Worm (Caenorhabditis elegans) whole organism, L4 larva: ENCODE measurements around the gene nex-3.

Experiments used
- D1046.2 ChIP-seq: fragments of 200-800 bp; sonication (Bioruptor generic); IDR thresholded peaks from 2 replicates; pipeline ENCODE4 v1.3.6; 2022; ENCODE audit warnings: missing genetic modification characterization, missing compliant biosample characterization
- F37D6.2 ChIP-seq: sonication (generic microtip); optimal IDR thresholded peaks from 2 replicates; lab custom pipeline; 2016; ENCODE audit warnings: mild to moderate bottlenecking, missing genetic modification characterization, missing compliant biosample characterization
- F44E2.7 ChIP-seq: fragments of 200-800 bp; sonication (Bioruptor generic); IDR thresholded peaks from 2 replicates; pipeline ENCODE4 v2.1.2; 2022; ENCODE audit warnings: missing genetic modification characterization, missing compliant biosample characterization
- F49E8.2 ChIP-seq: sonication (generic microtip); optimal IDR thresholded peaks from 2 replicates; lab custom pipeline; 2016; ENCODE audit warnings: missing compliant biosample characterization, mild to moderate bottlenecking, missing genetic modification characterization, borderline replicate concordance
- T20F7.1 ChIP-seq: fragments of 200-800 bp; sonication (Bioruptor generic); optimal IDR thresholded peaks from 2 replicates; lab custom pipeline; 2018; ENCODE audit warnings: mild to moderate bottlenecking, missing genetic modification characterization, missing compliant biosample characterization
- Y48G9A.11 ChIP-seq: fragments of 200-800 bp; sonication (Bioruptor generic); IDR thresholded peaks from 2 replicates; pipeline ENCODE4 v1.3.6; 2022; ENCODE audit warnings: missing genetic modification reagents, missing genetic modification characterization, missing compliant biosample characterization
- Y5F2A.4 ChIP-seq: fragments of 200-800 bp; sonication (Bioruptor generic); optimal IDR thresholded peaks from 2 replicates; lab custom pipeline; 2018; ENCODE audit warnings: mild to moderate bottlenecking, missing genetic modification characterization, missing compliant biosample characterization
- Y75B8A.6 ChIP-seq: fragments of 200-800 bp; sonication (Bioruptor generic); IDR thresholded peaks from 2 replicates; pipeline ENCODE4 v1.3.6; 2022; ENCODE audit warnings: missing genetic modification reagents, missing genetic modification characterization, missing compliant biosample characterization
- ZK337.2 ChIP-seq: fragments of 200-800 bp; sonication (Bioruptor generic); IDR thresholded peaks from 2 replicates; pipeline ENCODE4 v1.3.6; 2022; ENCODE audit warnings: missing genetic modification reagents, missing genetic modification characterization, missing compliant biosample characterization
- arid-1 ChIP-seq: fragments of 200-800 bp; sonication (Bioruptor generic); conservative IDR thresholded peaks from 2 replicates; pipeline ENCODE4 v1.3.6; 2022; ENCODE audit warnings: missing genetic modification reagents, missing genetic modification characterization, missing compliant biosample characterization
- ceh-20 ChIP-seq: fragments of 200-800 bp; sonication (Bioruptor generic); IDR thresholded peaks from 2 replicates; pipeline ENCODE4 v1.3.6; 2022; ENCODE audit warnings: missing genetic modification reagents, missing genetic modification characterization, missing compliant biosample characterization
- ceh-28 ChIP-seq: fragments of 150-350 bp; optimal IDR thresholded peaks from 2 replicates; lab custom pipeline; 2014; ENCODE audit warnings: missing biosample characterization, missing genetic modification reagents, missing genetic modification characterization
- ceh-82 ChIP-seq: sonication (generic microtip); optimal IDR thresholded peaks from 2 replicates; lab custom pipeline; 2017; ENCODE audit warnings: missing biosample characterization, missing genetic modification characterization
- daf-16 ChIP-seq, 3 experiments: sonication (generic microtip); optimal IDR thresholded peaks; 2 replicates each; lab custom pipeline; 2016 to 2017; ENCODE audit warnings: missing genetic modification characterization in 3 of 3, missing genetic modification reagents in 3 of 3, mild to moderate bottlenecking in 2 of 3, missing compliant biosample characterization in 2 of 3, missing biosample characterization in 1 of 3, moderate library complexity in 1 of 3
- dmd-6 ChIP-seq: fragments of 200-800 bp; sonication (Bioruptor generic); IDR thresholded peaks from 2 replicates; pipeline ENCODE4 v1.3.6; 2022; ENCODE audit warnings: missing genetic modification reagents, missing genetic modification characterization, missing compliant biosample characterization
- dmd-9 ChIP-seq: fragments of 200-800 bp; sonication (Bioruptor generic); IDR thresholded peaks from 2 replicates; pipeline ENCODE4 v1.3.6; 2022; ENCODE audit warnings: missing genetic modification reagents, missing genetic modification characterization, missing compliant biosample characterization
- dpl-1 ChIP-seq: fragments of 150-350 bp; optimal IDR thresholded peaks from 2 replicates; lab custom pipeline; 2014; ENCODE audit warnings: missing biosample characterization, missing genetic modification reagents, missing genetic modification characterization
- duxl-1 ChIP-seq: sonication (generic microtip); optimal IDR thresholded peaks from 2 replicates; lab custom pipeline; 2016; ENCODE audit warnings: mild to moderate bottlenecking, missing genetic modification characterization, moderate library complexity, missing compliant biosample characterization; ENCODE audit not compliant: poor library complexity
- egl-43 ChIP-seq: fragments of 200-800 bp; sonication (Bioruptor generic); IDR thresholded peaks from 2 replicates; pipeline ENCODE4 v1.3.6; 2022; ENCODE audit warnings: missing genetic modification reagents, missing genetic modification characterization, missing compliant biosample characterization
- gei-8 ChIP-seq: fragments of 200-800 bp; sonication (Bioruptor generic); optimal IDR thresholded peaks from 2 replicates; lab custom pipeline; 2018; ENCODE audit warnings: mild to moderate bottlenecking, missing genetic modification characterization, missing compliant biosample characterization
- hif-1 ChIP-seq, 2 experiments: sonication (generic microtip); optimal IDR thresholded peaks; 2 replicates each; lab custom pipeline; 2016 to 2017; ENCODE audit warnings: missing compliant biosample characterization in 2 of 2, missing genetic modification characterization in 2 of 2, missing genetic modification reagents in 2 of 2, missing genotype in 2 of 2, mild to moderate bottlenecking in 1 of 2
- hmg-1.1 ChIP-seq: fragments of 200-800 bp; sonication (Bioruptor generic); IDR thresholded peaks from 2 replicates; pipeline ENCODE4 v1.3.6; 2022; ENCODE audit warnings: missing genetic modification reagents, missing genetic modification characterization, missing compliant biosample characterization
- jun-1 ChIP-seq: fragments of 150-350 bp; optimal IDR thresholded peaks from 2 replicates; lab custom pipeline; 2014; ENCODE audit warnings: missing biosample characterization, missing genetic modification reagents, missing genetic modification characterization
- lin-1 ChIP-seq: fragments of 200-800 bp; sonication (Bioruptor generic); IDR thresholded peaks from 2 replicates; pipeline ENCODE4 v1.3.6; 2022; ENCODE audit warnings: missing genetic modification reagents, missing genetic modification characterization, missing compliant biosample characterization
- lin-38 ChIP-seq: fragments of 200-800 bp; sonication (Bioruptor generic); IDR thresholded peaks from 2 replicates; pipeline ENCODE4 v1.3.6; 2022; ENCODE audit warnings: missing genetic modification reagents, missing genetic modification characterization, missing compliant biosample characterization
- lsy-2 ChIP-seq, 2 experiments: fragments of 150-350 bp in 1 of 2; sonication (generic microtip) in 1 of 2; optimal IDR thresholded peaks; 2 replicates each; lab custom pipeline; 2014 to 2017; ENCODE audit warnings: missing biosample characterization in 2 of 2, missing genetic modification characterization in 2 of 2
- madf-5 ChIP-seq, 2 experiments: fragments of 200-800 bp; sonication (Bioruptor generic); IDR thresholded peaks; 2 replicates each; pipeline ENCODE4 v1.3.6; 2022; ENCODE audit warnings: missing compliant biosample characterization in 2 of 2, missing genetic modification characterization in 2 of 2
- mdl-1 ChIP-seq, 2 experiments: fragments of 150-350 bp in 1 of 2; sonication (generic microtip) in 1 of 2; optimal IDR thresholded peaks; 2 replicates each; lab custom pipeline; 2014 to 2017; ENCODE audit warnings: missing biosample characterization in 2 of 2, missing genetic modification characterization in 2 of 2
- nhr-102 ChIP-seq: sonication (generic microtip); optimal IDR thresholded peaks from 2 replicates; lab custom pipeline; 2016; ENCODE audit warnings: mild to moderate bottlenecking, missing genetic modification characterization, moderate library complexity, missing compliant biosample characterization
- nhr-25 ChIP-seq: sonication (generic microtip); optimal IDR thresholded peaks from 2 replicates; lab custom pipeline; 2017; ENCODE audit warnings: missing genetic modification characterization, mild to moderate bottlenecking, missing compliant biosample characterization, antibody characterized with exemption, moderate library complexity, borderline replicate concordance; ENCODE audit not compliant: insufficient read depth
- nhr-41 ChIP-seq: fragments of 200-800 bp; sonication (Bioruptor generic); IDR thresholded peaks from 2 replicates; pipeline ENCODE4 v1.3.6; 2022; ENCODE audit warnings: missing genetic modification reagents, missing genetic modification characterization, missing compliant biosample characterization
- nhr-42 ChIP-seq: fragments of 200-800 bp; sonication (Bioruptor generic); IDR thresholded peaks from 2 replicates; pipeline ENCODE4 v1.3.6; 2022; ENCODE audit warnings: missing genetic modification characterization, missing compliant biosample characterization
- pha-4 ChIP-seq, 2 experiments: fragments of 150-350 bp in 1 of 2; fragments of 200-800 bp in 1 of 2; sonication (Bioruptor generic) in 1 of 2; IDR thresholded peaks in 1 of 2; optimal IDR thresholded peaks in 1 of 2; 2 replicates each; pipeline versions ENCODE4 v1.3.6 to Lab custom; 2014 to 2022; ENCODE audit warnings: missing genetic modification characterization in 2 of 2, missing genetic modification reagents in 2 of 2, missing biosample characterization in 1 of 2, missing compliant biosample characterization in 1 of 2
- pqm-1 ChIP-seq: sonication (generic microtip); optimal IDR thresholded peaks from 2 replicates; lab custom pipeline; 2017; ENCODE audit warnings: missing biosample characterization, missing genetic modification characterization
- rbr-2 ChIP-seq: sonication (generic microtip); optimal IDR thresholded peaks from 2 replicates; lab custom pipeline; 2016; ENCODE audit warnings: missing genotype, missing genetic modification characterization, missing compliant biosample characterization
- saeg-2 ChIP-seq: fragments of 200-800 bp; sonication (Bioruptor generic); IDR thresholded peaks from 2 replicates; pipeline ENCODE4 v1.3.6; 2022; ENCODE audit warnings: missing genetic modification reagents, missing genetic modification characterization, missing compliant biosample characterization
- sdz-12 ChIP-seq: fragments of 200-800 bp; sonication (Bioruptor generic); optimal IDR thresholded peaks from 2 replicates; lab custom pipeline; 2018; ENCODE audit warnings: mild to moderate bottlenecking, missing genetic modification characterization, missing compliant biosample characterization
- snpc-1.2 ChIP-seq: fragments of 200-800 bp; sonication (Bioruptor generic); IDR thresholded peaks from 2 replicates; pipeline ENCODE4 v1.3.6; 2022; ENCODE audit warnings: missing genetic modification reagents, missing genetic modification characterization, missing compliant biosample characterization
- snpc-4 ChIP-seq: fragments of 150-350 bp; optimal IDR thresholded peaks from 2 replicates; lab custom pipeline; 2014; ENCODE audit warnings: missing biosample characterization, missing genetic modification characterization
- tra-1 ChIP-seq: fragments of 200-800 bp; sonication (Bioruptor generic); IDR thresholded peaks from 2 replicates; pipeline ENCODE4 v1.3.6; 2022; ENCODE audit warnings: missing genetic modification reagents, missing genetic modification characterization, missing compliant biosample characterization
- unc-62 ChIP-seq, 3 experiments: fragments of 150-350 bp in 1 of 3; sonication (generic microtip); optimal IDR thresholded peaks in 2 of 3; peaks in 1 of 3; 1 replicate in 1 of 3; 2 replicates in 2 of 3; lab custom pipeline; 2014 to 2017; ENCODE audit warnings: missing biosample characterization in 3 of 3, missing genetic modification characterization in 3 of 3, missing genetic modification reagents in 3 of 3, missing genotype in 1 of 3
- vab-7 ChIP-seq: fragments of 200-800 bp; sonication (Bioruptor generic); IDR thresholded peaks from 2 replicates; pipeline ENCODE4 v1.3.6; 2022; ENCODE audit warnings: missing genetic modification reagents, missing genetic modification characterization, missing compliant biosample characterization
- zag-1 ChIP-seq: fragments of 150-350 bp; optimal IDR thresholded peaks from 2 replicates; lab custom pipeline; 2014; ENCODE audit warnings: missing biosample characterization, missing genetic modification characterization

The nex-3 gene

DNA sequence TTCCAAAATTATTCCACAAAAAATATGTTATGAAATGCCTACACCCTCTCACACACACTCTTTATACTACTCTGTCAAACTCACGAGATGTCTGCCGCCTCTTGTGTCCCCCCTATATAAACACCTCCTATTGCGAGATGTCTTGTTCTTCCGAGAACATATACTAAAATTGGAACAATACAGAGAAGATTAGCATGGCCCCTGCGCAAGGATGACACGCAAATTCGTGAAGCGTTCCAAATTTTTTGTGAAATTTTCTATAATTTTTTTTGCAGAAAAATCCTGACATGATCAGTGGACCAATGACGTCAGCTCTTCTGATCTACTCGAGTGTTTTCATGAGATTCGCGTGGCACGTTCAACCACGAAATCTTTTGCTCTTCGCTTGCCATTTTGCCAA, 27.8 kb upstream of the nex-3 start (continued):
- TF ChIP-seq ceh-20 = peak; percentile 82
- TF ChIP-seq daf-16 (GFP tag; optimal IDR thresholded peaks at IDR 0.05; lab: Kevin White, UChicago) = peak in 1 of 2 experiments; percentile 13
- peak; percentile 7 for TF ChIP-seq daf-16 (tag; optimal IDR thresholded peaks at IDR 0.05; lab: Kevin White, UChicago)
- peak; percentile 41 for TF ChIP-seq dpl-1 (GFP tag; lab: Kevin White, UChicago)
- peak; percentile 86 for TF ChIP-seq egl-43 (GFP tag; lab: Robert Waterston, UW)
- peak in 1 of 2 experiments; percentile 38 for TF ChIP-seq hif-1 (tag; optimal IDR thresholded peaks at IDR 0.05; lab: Kevin White, UChicago)
- TF ChIP-seq nhr-42 (GFP tag; lab: Robert Waterston, UW) = 0 out of 2 replicates have a peak, but pooled peaks have one; percentile 7
- TF ChIP-seq tra-1 = peak; percentile 51; the same call in 1 of the 2 replicates
- peak; percentile 67 for TF ChIP-seq duxl-1 (tag; lab: Kevin White, UChicago)
- TF ChIP-seq F44E2.7 (GFP tag; lab: Robert Waterston, UW) = peak; percentile 71; the same call in 1 of the 2 replicates
- peak; percentile 65 for TF ChIP-seq rbr-2 (tag; lab: Kevin White, UChicago)
- TF ChIP-seq arid-1 = peak; percentile 62
- TF ChIP-seq Y5F2A.4 (GFP tag; lab: Kevin White, UChicago) = peak; percentile 65
- peak; percentile 69 for TF ChIP-seq dmd-6
- TF ChIP-seq gei-8 (GFP tag; lab: Kevin White, UChicago) = peak; percentile 38
- TF ChIP-seq Y48G9A.11 (GFP tag; lab: Robert Waterston, UW) = 0 out of 2 replicates have a peak, but pooled peaks have one; percentile 39
- TF ChIP-seq snpc-4 = peak; percentile 90
- TF ChIP-seq vab-7 (GFP tag; lab: Robert Waterston, UW) = peak; percentile 68

- TF ChIP-seq jun-1 (tag; lab: Kevin White, UChicago) (no peak), snpc-4 (no peak), madf-5 (GFP tag; IDR thresholded peaks at IDR 0.05; lab: Robert Waterston, UW) (no peak), F37D6.2 (tag; lab: Kevin White, UChicago) (no peak), sdz-12 (GFP tag; lab: Kevin White, UChicago) (no peak), nhr-25 (tag; lab: Kevin White, UChicago) (no peak), unc-62 (GFP tag; optimal IDR thresholded peaks at IDR 0.05 in 1 of 2; lab: Kevin White, UChicago) (no peak), unc-62 (tag; optimal IDR thresholded peaks at IDR 0.05; lab: Kevin White, UChicago) (no peak), nhr-41 (no peak), D1046.2 (GFP tag; lab: Robert Waterston, UW) (no peak), vab-7 (GFP tag; lab: Robert Waterston, UW) (no peak), ceh-82 (tag; lab: Kevin White, UChicago) (no peak), hmg-1.1 (GFP tag; lab: Robert Waterston, UW) (no peak)
Measured at ce11 chrIII:4415135-4415534, 26.7 kb upstream of the nex-3 start, which contains the start of gene R07E5.11. Gene R07E5.11, minus strand, starts transcription at chrIII:4415235.

- TF ChIP-seq pha-4 (GFP tag; IDR thresholded peaks at IDR 0.05; lab: Robert Waterston, UW) (no peak), pha-4 (tag; optimal IDR thresholded peaks at IDR 0.05; lab: Kevin White, UChicago) (no peak), snpc-1.2 (GFP tag; lab: Robert Waterston, UW) (no peak), nhr-102 (tag; lab: Kevin White, UChicago) (no peak), mdl-1 (tag; optimal IDR thresholded peaks at IDR 0.05; lab: Kevin White, UChicago) (no peak), zag-1 (no peak), Y5F2A.4 (GFP tag; lab: Kevin White, UChicago) (no peak), saeg-2 (GFP tag; lab: Robert Waterston, UW) (no peak), lin-1 (GFP tag; lab: Robert Waterston, UW) (no peak), ceh-28 (tag; lab: Kevin White, UChicago) (no peak), Y48G9A.11 (GFP tag; lab: Robert Waterston, UW) (no peak), Y75B8A.6 (no peak), F44E2.7 (GFP tag; lab: Robert Waterston, UW) (no peak), lin-38 (GFP tag; lab: Robert Waterston, UW) (no peak), pqm-1 (tag; lab: Kevin White, UChicago) (no peak), ZK337.2 (GFP tag; lab: Robert Waterston, UW) (no peak), F49E8.2 (no peak), ceh-82 (tag; lab: Kevin White, UChicago) (no peak), T20F7.1 (no peak), dmd-9 (GFP tag; lab: Robert Waterston, UW) (no peak), lsy-2 (tag; optimal IDR thresholded peaks at IDR 0.05; lab: Kevin White, UChicago) (no peak)
Measured at ce11 chrIII:4417956-4418355, 23.9 kb upstream of the nex-3 start, which contains the start of the genes R07E5.19 and pdcd-2. Gene R07E5.19, minus strand, starts transcription at chrIII:4418056. Gene pdcd-2, minus strand, starts transcription at chrIII:4418057.
